Worm (Caenorhabditis elegans) whole organism, late embryonic: ENCODE results near the gene Y32G9B.1.

ENCODE experiments used
- C08G9.2 ChIP-seq: sonication (generic microtip); optimal IDR thresholded peaks from 2 replicates; lab custom pipeline; 2016; ENCODE audit warnings: mild to moderate bottlenecking, missing genetic modification characterization, moderate library complexity, missing compliant biosample characterization
- C38D4.7 ChIP-seq: fragments of 200-800 bp; sonication (Bioruptor generic); optimal IDR thresholded peaks from 2 replicates; lab custom pipeline; 2018; ENCODE audit warnings: mild to moderate bottlenecking, missing genetic modification characterization, moderate library complexity, missing compliant biosample characterization
- F13H6.1 ChIP-seq: sonication (generic microtip); optimal IDR thresholded peaks from 2 replicates; lab custom pipeline; 2016; ENCODE audit warnings: missing genetic modification characterization, missing compliant biosample characterization
- K09A11.1 ChIP-seq: sonication (generic microtip); optimal IDR thresholded peaks from 2 replicates; lab custom pipeline; 2017; ENCODE audit warnings: antibody characterized with exemption, mild to moderate bottlenecking, missing genetic modification characterization, missing compliant biosample characterization; ENCODE audit not compliant: insufficient read depth
- ahr-1 ChIP-seq: sonication (generic microtip); optimal IDR thresholded peaks from 2 replicates; lab custom pipeline; 2016; ENCODE audit warnings: missing genetic modification characterization, missing compliant biosample characterization
- ceh-18 ChIP-seq: sonication (generic microtip); optimal IDR thresholded peaks from 2 replicates; lab custom pipeline; 2016; ENCODE audit warnings: missing genetic modification characterization, missing compliant biosample characterization
- ceh-2 ChIP-seq: sonication (generic microtip); optimal IDR thresholded peaks from 2 replicates; lab custom pipeline; 2016; ENCODE audit warnings: missing genotype, missing genetic modification characterization, missing compliant biosample characterization
- ceh-22 ChIP-seq: sonication (generic microtip); optimal IDR thresholded peaks from 2 replicates; lab custom pipeline; 2017; ENCODE audit warnings: missing biosample characterization, missing genetic modification characterization
- ceh-24 ChIP-seq: sonication (generic microtip); optimal IDR thresholded peaks from 2 replicates; lab custom pipeline; 2016; ENCODE audit warnings: mild to moderate bottlenecking, missing genetic modification characterization, missing compliant biosample characterization
- ceh-30 ChIP-seq: fragments of 150-350 bp; optimal IDR thresholded peaks from 2 replicates; lab custom pipeline; 2014; ENCODE audit warnings: missing biosample characterization, missing genetic modification characterization
- ceh-31 ChIP-seq: sonication (generic microtip); optimal IDR thresholded peaks from 2 replicates; lab custom pipeline; 2016; ENCODE audit warnings: missing genetic modification characterization, missing compliant biosample characterization
- ceh-48 ChIP-seq: sonication (generic microtip); optimal IDR thresholded peaks from 2 replicates; lab custom pipeline; 2016; ENCODE audit warnings: missing genetic modification characterization, inconsistent platforms, missing compliant biosample characterization
- ceh-6 ChIP-seq: fragments of 200-800 bp; sonication (Bioruptor generic); optimal IDR thresholded peaks from 2 replicates; lab custom pipeline; 2018; ENCODE audit warnings: mild to moderate bottlenecking, missing genetic modification characterization, missing compliant biosample characterization
- ceh-9 ChIP-seq: sonication (generic microtip); optimal IDR thresholded peaks from 2 replicates; lab custom pipeline; 2016; ENCODE audit warnings: mild to moderate bottlenecking, missing genetic modification characterization, inconsistent platforms, missing compliant biosample characterization
- dve-1 ChIP-seq: sonication (generic microtip); optimal IDR thresholded peaks from 2 replicates; lab custom pipeline; 2017; ENCODE audit warnings: antibody characterized with exemption, mild to moderate bottlenecking, missing genetic modification characterization, missing compliant biosample characterization
- elt-4 ChIP-seq: sonication (generic microtip); optimal IDR thresholded peaks from 2 replicates; lab custom pipeline; 2016; ENCODE audit warnings: missing genetic modification characterization, missing compliant biosample characterization
- ets-4 ChIP-seq: sonication (generic microtip); optimal IDR thresholded peaks from 2 replicates; lab custom pipeline; 2016; ENCODE audit warnings: missing genetic modification characterization, missing compliant biosample characterization
- fax-1 ChIP-seq: sonication (generic microtip); optimal IDR thresholded peaks from 2 replicates; lab custom pipeline; 2016; ENCODE audit warnings: missing genotype, missing genetic modification characterization, missing compliant biosample characterization
- fkh-10 ChIP-seq: fragments of 150-350 bp; optimal IDR thresholded peaks from 2 replicates; lab custom pipeline; 2014; ENCODE audit warnings: missing biosample characterization, missing genetic modification reagents, missing genetic modification characterization
- gmeb-2 ChIP-seq: sonication (generic microtip); optimal IDR thresholded peaks from 2 replicates; lab custom pipeline; 2016; ENCODE audit warnings: missing genetic modification characterization, inconsistent platforms, missing compliant biosample characterization
- hlh-30 ChIP-seq: sonication (generic microtip); optimal IDR thresholded peaks from 2 replicates; lab custom pipeline; 2017; ENCODE audit warnings: antibody characterized with exemption, missing genetic modification characterization, missing compliant biosample characterization; ENCODE audit not compliant: insufficient read depth
- hlh-8 ChIP-seq: sonication (generic microtip); optimal IDR thresholded peaks from 2 replicates; lab custom pipeline; 2016; ENCODE audit warnings: missing genotype, missing genetic modification characterization, missing compliant biosample characterization
- lim-6 ChIP-seq: sonication (generic microtip); optimal IDR thresholded peaks from 2 replicates; lab custom pipeline; 2016; ENCODE audit warnings: missing genetic modification characterization, missing compliant biosample characterization
- lin-11 ChIP-seq: fragments of 200-800 bp; sonication (Bioruptor generic); optimal IDR thresholded peaks from 2 replicates; lab custom pipeline; 2018; ENCODE audit warnings: mild to moderate bottlenecking, missing genetic modification characterization, missing compliant biosample characterization
- nhr-11 ChIP-seq: fragments of 150-350 bp; optimal IDR thresholded peaks from 2 replicates; lab custom pipeline; 2014; ENCODE audit warnings: missing biosample characterization, missing genetic modification characterization
- nhr-232 ChIP-seq: sonication (generic microtip); optimal IDR thresholded peaks from 2 replicates; lab custom pipeline; 2016; ENCODE audit warnings: missing genetic modification characterization, missing compliant biosample characterization
- npax-4 ChIP-seq: sonication (generic microtip); optimal IDR thresholded peaks from 2 replicates; lab custom pipeline; 2016; ENCODE audit warnings: missing genetic modification characterization, missing compliant biosample characterization
- odd-2 ChIP-seq: sonication (generic microtip); optimal IDR thresholded peaks from 2 replicates; lab custom pipeline; 2017; ENCODE audit warnings: antibody characterized with exemption, mild to moderate bottlenecking, missing genetic modification characterization, missing compliant biosample characterization
- pag-3 ChIP-seq: sonication (generic microtip); optimal IDR thresholded peaks from 2 replicates; lab custom pipeline; 2016; ENCODE audit warnings: missing compliant biosample characterization, missing genetic modification characterization, borderline replicate concordance
- pat-9 ChIP-seq: fragments of 200-800 bp; sonication (Bioruptor generic); optimal IDR thresholded peaks from 2 replicates; lab custom pipeline; 2018; ENCODE audit warnings: mild to moderate bottlenecking, missing genetic modification characterization, moderate library complexity, missing compliant biosample characterization
- pax-1 ChIP-seq: fragments of 150-350 bp; optimal IDR thresholded peaks from 2 replicates; lab custom pipeline; 2014; ENCODE audit warnings: missing biosample characterization, missing genetic modification characterization
- pha-2 ChIP-seq: sonication (generic microtip); optimal IDR thresholded peaks from 2 replicates; lab custom pipeline; 2017; ENCODE audit warnings: mild to moderate bottlenecking, missing genetic modification characterization, missing compliant biosample characterization
- pha-4 ChIP-seq: fragments of 150-350 bp; optimal IDR thresholded peaks from 2 replicates; lab custom pipeline; 2018; ENCODE audit warnings: missing biosample characterization, missing genetic modification reagents, missing genetic modification characterization
- pqm-1 ChIP-seq: sonication (generic microtip); optimal IDR thresholded peaks from 2 replicates; lab custom pipeline; 2016; ENCODE audit warnings: missing genetic modification characterization, missing compliant biosample characterization
- pros-1 ChIP-seq: fragments of 150-350 bp; optimal IDR thresholded peaks from 2 replicates; lab custom pipeline; 2014; ENCODE audit warnings: missing biosample characterization, missing genetic modification reagents, missing genetic modification characterization
- sox-2 ChIP-seq: fragments of 200-800 bp; sonication (Bioruptor generic); IDR thresholded peaks from 2 replicates; pipeline ENCODE4 v1.3.6; 2022; ENCODE audit warnings: missing genetic modification reagents, missing genetic modification characterization, missing compliant biosample characterization
- sox-4 ChIP-seq: sonication (generic microtip); optimal IDR thresholded peaks from 2 replicates; lab custom pipeline; 2017; ENCODE audit warnings: mild to moderate bottlenecking, missing genetic modification characterization, inconsistent platforms, missing compliant biosample characterization
- syd-9 ChIP-seq: sonication (generic microtip); optimal IDR thresholded peaks from 2 replicates; lab custom pipeline; 2016; ENCODE audit warnings: mild to moderate bottlenecking, missing genetic modification characterization, moderate library complexity, missing compliant biosample characterization
- tbx-2 ChIP-seq: sonication (generic microtip); optimal IDR thresholded peaks from 2 replicates; lab custom pipeline; 2016; ENCODE audit warnings: missing genetic modification characterization, missing compliant biosample characterization
- unc-3 ChIP-seq, 2 experiments: fragments of 200-800 bp in 1 of 2; sonication (Bioruptor generic) in 1 of 2; sonication (generic microtip) in 1 of 2; conservative IDR thresholded peaks in 1 of 2; optimal IDR thresholded peaks in 1 of 2; 2 replicates each; pipeline versions ENCODE4 v1.3.6 to Lab custom; 2016 to 2022; ENCODE audit warnings: missing compliant biosample characterization in 2 of 2, missing genetic modification characterization in 2 of 2, missing genetic modification reagents in 1 of 2
- unc-42 ChIP-seq: sonication (generic microtip); optimal IDR thresholded peaks from 2 replicates; lab custom pipeline; 2016; ENCODE audit warnings: missing genotype, missing genetic modification characterization, missing compliant biosample characterization
- zip-5 ChIP-seq: sonication (generic microtip); optimal IDR thresholded peaks from 2 replicates; lab custom pipeline; 2016; ENCODE audit warnings: missing genetic modification characterization, missing compliant biosample characterization
- ztf-16 ChIP-seq: sonication (generic microtip); optimal IDR thresholded peaks from 2 replicates; lab custom pipeline; 2017; ENCODE audit warnings: missing genetic modification characterization, missing compliant biosample characterization

Y32G9B.1 gene

ce11 chrV:1797900-1798299 is 32.0 kb downstream of the Y32G9B.1 start, which contains the start of gene F36H9.10:
TSS of gene F36H9.10 (plus strand) at chrV:1798200.
- no peak for TF ChIP-seq K09A11.1 (tag; lab: Kevin White, UChicago)
- no peak for TF ChIP-seq pax-1 (tag; lab: Kevin White, UChicago)
- TF ChIP-seq hlh-8 (tag; lab: Kevin White, UChicago) = no peak
- TF ChIP-seq pros-1 (tag; lab: Kevin White, UChicago) = no peak
- TF ChIP-seq nhr-232 (tag; lab: Kevin White, UChicago) = no peak

DNA sequence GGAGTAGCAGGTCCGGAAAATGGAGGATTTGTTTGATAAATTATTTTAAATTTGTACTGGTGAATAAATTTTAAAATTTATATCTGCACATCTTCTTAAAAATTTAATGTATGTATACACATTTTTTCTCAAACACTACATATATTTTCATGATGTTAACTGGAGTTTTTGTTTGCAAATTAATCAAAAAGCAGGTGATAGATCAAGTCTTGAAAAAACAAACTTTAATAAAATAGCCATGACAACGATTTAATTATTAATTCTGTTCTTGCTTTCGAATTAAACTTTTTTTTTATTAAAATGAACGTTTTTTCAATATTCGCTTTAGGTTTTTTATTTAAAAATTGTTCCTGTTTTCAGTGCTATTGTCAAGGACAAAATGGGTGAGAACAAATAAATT is 35.7 kb downstream of the Y32G9B.1 start, which contains the start of gene F36H9.1:
TSS of gene F36H9.1 (plus strand) at position 301 of the 400 bp plus-strand sequence.
- TF ChIP-seq ceh-6 (GFP tag; lab: Kevin White, UChicago) = no peak
- TF ChIP-seq ceh-18 = no peak
- no peak for TF ChIP-seq nhr-11 (tag; lab: Kevin White, UChicago)
- TF ChIP-seq fax-1 (tag; lab: Kevin White, UChicago) = no peak
- no peak for TF ChIP-seq odd-2 (tag; lab: Kevin White, UChicago)
- no peak for TF ChIP-seq ets-4 (tag; lab: Kevin White, UChicago)
- no peak for TF ChIP-seq dve-1
- TF ChIP-seq ztf-16 (tag; lab: Kevin White, UChicago) = no peak
- TF ChIP-seq tbx-2 (tag; lab: Kevin White, UChicago) = no peak
- no peak for TF ChIP-seq ceh-24 (tag; lab: Kevin White, UChicago)
- no peak for TF ChIP-seq sox-2 (GFP tag; lab: Robert Waterston, UW)
- TF ChIP-seq npax-4 = no peak
- no peak for TF ChIP-seq pqm-1 (tag; lab: Kevin White, UChicago)
- TF ChIP-seq lim-6 = no peak

- TF ChIP-seq pag-3 = no peak
- no peak for TF ChIP-seq syd-9 (tag; lab: Kevin White, UChicago)
- TF ChIP-seq ceh-30 (tag; lab: Kevin White, UChicago) = no peak
- TF ChIP-seq unc-42 (tag; lab: Kevin White, UChicago) = no peak
- TF ChIP-seq sox-2 (GFP tag; lab: Robert Waterston, UW) = no peak
- no peak for TF ChIP-seq sox-4 (tag; lab: Kevin White, UChicago)
- TF ChIP-seq hlh-8 (tag; lab: Kevin White, UChicago) = no peak
These were observed 40.4 kb downstream of the Y32G9B.1 start for ce11 chrV:1789495-1789894.

DNA sequence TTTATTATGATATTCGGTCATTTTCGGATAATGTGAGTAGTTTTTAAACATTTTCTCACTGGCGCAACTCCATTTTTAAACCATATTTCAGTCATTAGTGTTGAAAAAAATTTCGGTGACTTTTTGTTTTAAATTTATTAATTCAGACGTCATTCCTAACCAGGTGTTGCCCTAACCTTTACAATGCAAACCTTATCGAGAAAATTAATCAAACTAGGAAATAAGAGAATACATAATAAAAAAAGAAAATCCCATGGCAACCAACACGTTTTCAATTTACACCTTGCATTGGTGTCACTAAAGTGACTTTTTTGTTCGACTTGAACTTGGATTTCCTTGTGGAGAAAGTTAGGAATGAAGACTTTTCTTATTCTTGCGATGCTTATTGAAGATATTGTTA is 41.7 kb downstream of the Y32G9B.1 start, which contains the start of gene F36H9.2:
TSS of gene F36H9.2 (plus strand) at position 301 of the 400 bp plus-strand sequence.
- TF ChIP-seq C38D4.7 (GFP tag; lab: Kevin White, UChicago) = no peak
- no peak for TF ChIP-seq sox-2 (GFP tag; lab: Robert Waterston, UW)
- no peak for TF ChIP-seq ceh-24 (tag; lab: Kevin White, UChicago)
- no peak for TF ChIP-seq gmeb-2 (tag; lab: Kevin White, UChicago)
- no peak for TF ChIP-seq pha-2 (tag; lab: Kevin White, UChicago)
- TF ChIP-seq ceh-9 = no peak
- no peak for TF ChIP-seq lin-11 (tag; lab: Kevin White, UChicago)
- no peak for TF ChIP-seq ceh-31 (tag; lab: Kevin White, UChicago)
- TF ChIP-seq ceh-48 (tag; lab: Kevin White, UChicago) = no peak
- TF ChIP-seq fkh-10 (GFP tag; lab: Kevin White, UChicago) = no peak
- TF ChIP-seq ahr-1 (tag; lab: Kevin White, UChicago) = no peak
- no peak for TF ChIP-seq ceh-6 (GFP tag; lab: Kevin White, UChicago)
- TF ChIP-seq pax-1 (tag; lab: Kevin White, UChicago) = no peak
- TF ChIP-seq ceh-22 (tag; lab: Kevin White, UChicago) = no peak
- TF ChIP-seq, all 69 proteins: peak for 0

- no peak for TF ChIP-seq elt-4
- TF ChIP-seq zip-5 (tag; lab: Kevin White, UChicago) = no peak
- TF ChIP-seq fax-1 (tag; lab: Kevin White, UChicago) = no peak
- no peak for TF ChIP-seq ceh-30 (tag; lab: Kevin White, UChicago)
- TF ChIP-seq unc-3 (GFP tag; conservative IDR thresholded peaks at IDR 0.05; lab: Robert Waterston, UW) = no peak
- no peak for TF ChIP-seq unc-3 (tag; optimal IDR thresholded peaks at IDR 0.05; lab: Kevin White, UChicago)
- TF ChIP-seq ets-4 (tag; lab: Kevin White, UChicago) = no peak
- TF ChIP-seq hlh-8 (tag; lab: Kevin White, UChicago) = no peak
- TF ChIP-seq C08G9.2 = no peak
- TF ChIP-seq ceh-2 (tag; lab: Kevin White, UChicago) = no peak
- TF ChIP-seq ceh-18 = no peak
- no peak for TF ChIP-seq ceh-31 (tag; lab: Kevin White, UChicago)
- no peak for TF ChIP-seq F13H6.1 (tag; lab: Kevin White, UChicago)
- TF ChIP-seq hlh-30 = no peak
- TF ChIP-seq gmeb-2 (tag; lab: Kevin White, UChicago) = no peak
- no peak for TF ChIP-seq ceh-6 (GFP tag; lab: Kevin White, UChicago)
- no peak for TF ChIP-seq C38D4.7 (GFP tag; lab: Kevin White, UChicago)
- no peak for TF ChIP-seq pha-4 (tag; lab: Kevin White, UChicago)
- no peak for TF ChIP-seq pat-9 (tag; lab: Kevin White, UChicago)
These were observed 48.0 kb downstream of the Y32G9B.1 start, which contains the start of gene F36H9.5 for ce11 chrV:1781922-1782321. TSS of gene F36H9.5 (minus strand) at chrV:1782022.
